Worm (Caenorhabditis elegans) whole organism, L4 larva: ENCODE results near the gene fbxa-139.
A peak's percentile ranks its signal among the peaks of the same experiment; 100 is the strongest.

ENCODE experiments used
- F10B5.3 ChIP-seq: sonication (generic microtip); optimal IDR thresholded peaks from 2 replicates; lab custom pipeline; 2016; ENCODE audit warnings: mild to moderate bottlenecking, missing genetic modification characterization, missing compliant biosample characterization
- F26F4.8 ChIP-seq: fragments of 200-800 bp; sonication (Bioruptor generic); conservative IDR thresholded peaks from 2 replicates; pipeline ENCODE4 v1.3.6; 2022; ENCODE audit warnings: missing genetic modification characterization, missing compliant biosample characterization
- F37D6.2 ChIP-seq: sonication (generic microtip); optimal IDR thresholded peaks from 2 replicates; lab custom pipeline; 2016; ENCODE audit warnings: mild to moderate bottlenecking, missing genetic modification characterization, missing compliant biosample characterization
- F44E2.7 ChIP-seq: fragments of 200-800 bp; sonication (Bioruptor generic); IDR thresholded peaks from 2 replicates; pipeline ENCODE4 v2.1.2; 2022; ENCODE audit warnings: missing genetic modification characterization, missing compliant biosample characterization
- F49E8.2 ChIP-seq: sonication (generic microtip); optimal IDR thresholded peaks from 2 replicates; lab custom pipeline; 2016; ENCODE audit warnings: missing compliant biosample characterization, mild to moderate bottlenecking, missing genetic modification characterization, borderline replicate concordance
- T20F7.1 ChIP-seq: fragments of 200-800 bp; sonication (Bioruptor generic); optimal IDR thresholded peaks from 2 replicates; lab custom pipeline; 2018; ENCODE audit warnings: mild to moderate bottlenecking, missing genetic modification characterization, missing compliant biosample characterization
- T26A8.4 ChIP-seq: fragments of 200-800 bp; sonication (Bioruptor generic); IDR thresholded peaks from 2 replicates; pipeline ENCODE4 v1.3.6; 2022; ENCODE audit warnings: missing genetic modification characterization, missing compliant biosample characterization
- Y105C5A.15 ChIP-seq: fragments of 200-800 bp; sonication (Bioruptor generic); IDR thresholded peaks from 2 replicates; pipeline ENCODE4 v1.3.6; 2022; ENCODE audit warnings: missing genetic modification characterization, missing compliant biosample characterization
- Y75B8A.6 ChIP-seq: fragments of 200-800 bp; sonication (Bioruptor generic); IDR thresholded peaks from 2 replicates; pipeline ENCODE4 v1.3.6; 2022; ENCODE audit warnings: missing genetic modification reagents, missing genetic modification characterization, missing compliant biosample characterization
- ZK337.2 ChIP-seq: fragments of 200-800 bp; sonication (Bioruptor generic); IDR thresholded peaks from 2 replicates; pipeline ENCODE4 v1.3.6; 2022; ENCODE audit warnings: missing genetic modification reagents, missing genetic modification characterization, missing compliant biosample characterization
- aha-1 ChIP-seq: fragments of 150-350 bp; peaks from one replicate; lab custom pipeline; 2014; ENCODE audit warnings: missing biosample characterization, missing genetic modification characterization
- aly-2 ChIP-seq: sonication (generic microtip); optimal IDR thresholded peaks from 2 replicates; lab custom pipeline; 2018; ENCODE audit warnings: missing biosample characterization, missing genetic modification characterization
- ceh-44 ChIP-seq: fragments of 200-800 bp; sonication (Bioruptor generic); IDR thresholded peaks from 2 replicates; pipeline ENCODE4 v1.3.6; 2022; ENCODE audit warnings: missing genetic modification reagents, missing genetic modification characterization, missing compliant biosample characterization
- ceh-62 ChIP-seq: sonication (generic microtip); optimal IDR thresholded peaks from 2 replicates; lab custom pipeline; 2017; ENCODE audit warnings: missing biosample characterization, missing genetic modification characterization
- ceh-82 ChIP-seq: sonication (generic microtip); optimal IDR thresholded peaks from 2 replicates; lab custom pipeline; 2017; ENCODE audit warnings: missing biosample characterization, missing genetic modification characterization
- ces-1 ChIP-seq: fragments of 150-350 bp; sonication (generic microtip); optimal IDR thresholded peaks from 4 replicates; lab custom pipeline; 2014; ENCODE audit warnings: missing biosample characterization, missing genetic modification reagents, missing genetic modification characterization
- daf-12 ChIP-seq: fragments of 150-350 bp; optimal IDR thresholded peaks from 2 replicates; lab custom pipeline; 2014; ENCODE audit warnings: missing biosample characterization, missing genetic modification reagents, missing genetic modification characterization
- daf-19 ChIP-seq: fragments of 200-800 bp; sonication (Bioruptor generic); conservative IDR thresholded peaks from 2 replicates; pipeline ENCODE4 v1.3.6; 2022; ENCODE audit warnings: missing genetic modification characterization, missing compliant biosample characterization
- daf-8 ChIP-seq: fragments of 200-800 bp; sonication (Bioruptor generic); IDR thresholded peaks from 2 replicates; pipeline ENCODE4 v1.3.6; 2022; ENCODE audit warnings: missing genetic modification characterization, missing compliant biosample characterization
- dmd-6 ChIP-seq: fragments of 200-800 bp; sonication (Bioruptor generic); IDR thresholded peaks from 2 replicates; pipeline ENCODE4 v1.3.6; 2022; ENCODE audit warnings: missing genetic modification reagents, missing genetic modification characterization, missing compliant biosample characterization
- duxl-1 ChIP-seq: sonication (generic microtip); optimal IDR thresholded peaks from 2 replicates; lab custom pipeline; 2016; ENCODE audit warnings: mild to moderate bottlenecking, missing genetic modification characterization, moderate library complexity, missing compliant biosample characterization; ENCODE audit not compliant: poor library complexity
- egl-43 ChIP-seq: fragments of 200-800 bp; sonication (Bioruptor generic); IDR thresholded peaks from 2 replicates; pipeline ENCODE4 v1.3.6; 2022; ENCODE audit warnings: missing genetic modification reagents, missing genetic modification characterization, missing compliant biosample characterization
- fkh-10 ChIP-seq: fragments of 150-350 bp; optimal IDR thresholded peaks from 2 replicates; lab custom pipeline; 2014; ENCODE audit warnings: missing biosample characterization, missing genetic modification reagents, missing genetic modification characterization
- fos-1 ChIP-seq: fragments of 150-350 bp; optimal IDR thresholded peaks from 2 replicates; lab custom pipeline; 2014; ENCODE audit warnings: missing biosample characterization, missing genetic modification characterization
- gei-8 ChIP-seq: fragments of 200-800 bp; sonication (Bioruptor generic); optimal IDR thresholded peaks from 2 replicates; lab custom pipeline; 2018; ENCODE audit warnings: mild to moderate bottlenecking, missing genetic modification characterization, missing compliant biosample characterization
- hlh-11 ChIP-seq: fragments of 200-800 bp; sonication (Bioruptor generic); optimal IDR thresholded peaks from 2 replicates; lab custom pipeline; 2018; ENCODE audit warnings: mild to moderate bottlenecking, missing genetic modification characterization, missing compliant biosample characterization
- hmg-1.1 ChIP-seq: fragments of 200-800 bp; sonication (Bioruptor generic); IDR thresholded peaks from 2 replicates; pipeline ENCODE4 v1.3.6; 2022; ENCODE audit warnings: missing genetic modification reagents, missing genetic modification characterization, missing compliant biosample characterization
- jun-1 ChIP-seq: fragments of 150-350 bp; optimal IDR thresholded peaks from 2 replicates; lab custom pipeline; 2014; ENCODE audit warnings: missing biosample characterization, missing genetic modification reagents, missing genetic modification characterization
- lim-7 ChIP-seq: fragments of 200-800 bp; sonication (Bioruptor generic); IDR thresholded peaks from 2 replicates; pipeline ENCODE4 v1.3.6; 2022; ENCODE audit warnings: missing genetic modification characterization, missing compliant biosample characterization
- lin-13 ChIP-seq: fragments of 150-350 bp; optimal IDR thresholded peaks from 2 replicates; lab custom pipeline; 2014; ENCODE audit warnings: missing biosample characterization, missing genetic modification reagents, missing genetic modification characterization
- lin-15B ChIP-seq: fragments of 150-350 bp; sonication (generic microtip); optimal IDR thresholded peaks from 3 replicates; lab custom pipeline; 2014; ENCODE audit warnings: missing biosample characterization, missing genetic modification characterization
- lin-38 ChIP-seq: fragments of 200-800 bp; sonication (Bioruptor generic); IDR thresholded peaks from 2 replicates; pipeline ENCODE4 v1.3.6; 2022; ENCODE audit warnings: missing genetic modification reagents, missing genetic modification characterization, missing compliant biosample characterization
- lin-39 ChIP-seq: fragments of 150-350 bp; optimal IDR thresholded peaks from 2 replicates; lab custom pipeline; 2014; ENCODE audit warnings: missing biosample characterization, missing genetic modification reagents, missing genetic modification characterization
- lsy-2 ChIP-seq, 2 experiments: fragments of 150-350 bp in 1 of 2; sonication (generic microtip) in 1 of 2; optimal IDR thresholded peaks; 2 replicates each; lab custom pipeline; 2014 to 2017; ENCODE audit warnings: missing biosample characterization in 2 of 2, missing genetic modification characterization in 2 of 2
- mdt-29 ChIP-seq: fragments of 200-800 bp; sonication (Bioruptor generic); IDR thresholded peaks from 2 replicates; pipeline ENCODE4 v1.3.6; 2022; ENCODE audit warnings: missing genetic modification reagents, missing genetic modification characterization, missing compliant biosample characterization
- mep-1 ChIP-seq: fragments of 150-350 bp; sonication (generic microtip); optimal IDR thresholded peaks from 3 replicates; lab custom pipeline; 2014; ENCODE audit warnings: missing biosample characterization, missing genetic modification characterization
- mxl-3 ChIP-seq: fragments of 200-800 bp; sonication (Bioruptor generic); optimal IDR thresholded peaks from 2 replicates; lab custom pipeline; 2018; ENCODE audit warnings: mild to moderate bottlenecking, missing genetic modification characterization, missing compliant biosample characterization
- nhr-10 ChIP-seq: fragments of 150-350 bp; optimal IDR thresholded peaks from 2 replicates; lab custom pipeline; 2014; ENCODE audit warnings: missing biosample characterization, missing genetic modification characterization
- nhr-11 ChIP-seq: fragments of 150-350 bp; optimal IDR thresholded peaks from 2 replicates; lab custom pipeline; 2014; ENCODE audit warnings: missing biosample characterization, missing genetic modification characterization
- nhr-28 ChIP-seq: fragments of 150-350 bp; optimal IDR thresholded peaks from 2 replicates; lab custom pipeline; 2014; ENCODE audit warnings: missing biosample characterization, missing genetic modification characterization
- nhr-42 ChIP-seq: fragments of 200-800 bp; sonication (Bioruptor generic); IDR thresholded peaks from 2 replicates; pipeline ENCODE4 v1.3.6; 2022; ENCODE audit warnings: missing genetic modification characterization, missing compliant biosample characterization
- nhr-48 ChIP-seq: sonication (generic microtip); optimal IDR thresholded peaks from 2 replicates; lab custom pipeline; 2016; ENCODE audit warnings: mild to moderate bottlenecking, missing genetic modification characterization, missing compliant biosample characterization
- nhr-76 ChIP-seq: fragments of 150-350 bp; optimal IDR thresholded peaks from 2 replicates; lab custom pipeline; 2014; ENCODE audit warnings: missing biosample characterization, missing genetic modification characterization
- skn-1 ChIP-seq: fragments of 150-350 bp; optimal IDR thresholded peaks from 2 replicates; lab custom pipeline; 2014; ENCODE audit warnings: missing biosample characterization, missing genetic modification characterization
- snpc-4 ChIP-seq: fragments of 150-350 bp; optimal IDR thresholded peaks from 2 replicates; lab custom pipeline; 2014; ENCODE audit warnings: missing biosample characterization, missing genetic modification characterization
- spr-1 ChIP-seq: sonication (generic microtip); optimal IDR thresholded peaks from 2 replicates; lab custom pipeline; 2016; ENCODE audit warnings: mild to moderate bottlenecking, missing genetic modification characterization, missing compliant biosample characterization
- unc-39 ChIP-seq: sonication (generic microtip); optimal IDR thresholded peaks from 2 replicates; lab custom pipeline; 2017; ENCODE audit warnings: missing biosample characterization, missing genetic modification characterization
- unc-62 ChIP-seq, 3 experiments: fragments of 150-350 bp in 1 of 3; sonication (generic microtip); optimal IDR thresholded peaks in 2 of 3; peaks in 1 of 3; 1 replicate in 1 of 3; 2 replicates in 2 of 3; lab custom pipeline; 2014 to 2017; ENCODE audit warnings: missing biosample characterization in 3 of 3, missing genetic modification characterization in 3 of 3, missing genetic modification reagents in 3 of 3, missing genotype in 1 of 3
- vab-7 ChIP-seq: fragments of 200-800 bp; sonication (Bioruptor generic); IDR thresholded peaks from 2 replicates; pipeline ENCODE4 v1.3.6; 2022; ENCODE audit warnings: missing genetic modification reagents, missing genetic modification characterization, missing compliant biosample characterization
- zag-1 ChIP-seq: fragments of 150-350 bp; optimal IDR thresholded peaks from 2 replicates; lab custom pipeline; 2014; ENCODE audit warnings: missing biosample characterization, missing genetic modification characterization
- zfp-3 ChIP-seq: fragments of 200-800 bp; sonication (Bioruptor generic); conservative IDR thresholded peaks from 2 replicates; pipeline ENCODE4 v1.3.6; 2022; ENCODE audit warnings: missing genetic modification reagents, missing genetic modification characterization, missing compliant biosample characterization
- zip-2 ChIP-seq: fragments of 150-350 bp; optimal IDR thresholded peaks from 2 replicates; lab custom pipeline; 2014; ENCODE audit warnings: missing biosample characterization, missing genetic modification characterization

fbxa-139 gene

ce11 chrV:15551642-15552041 is 42.8 kb downstream of the fbxa-139 start:
- TF ChIP-seq dmd-6 (peak; percentile 40; the same call in 1 of the 2 replicates), lim-7 (GFP tag; lab: Robert Waterston, UW) (peak; percentile 89), zip-2 (tag; lab: Kevin White, UChicago) (no peak), duxl-1 (tag; lab: Kevin White, UChicago) (peak; percentile 63), F49E8.2 (peak; percentile 2), T26A8.4 (peak; percentile 60; the same call in 1 of the 2 replicates), nhr-28 (peak; percentile 9), nhr-48 (tag; lab: Kevin White, UChicago) (peak; percentile 25), lin-39 (no peak), egl-43 (GFP tag; lab: Robert Waterston, UW) (peak; percentile 95), mdt-29 (GFP tag; lab: Robert Waterston, UW) (peak; percentile 76), fos-1 (tag; lab: Kevin White, UChicago) (no peak), aha-1 (peak; percentile 98), spr-1 (tag; lab: Kevin White, UChicago) (peak; percentile 46), Y75B8A.6 (GFP tag; lab: Robert Waterston, UW) (0 out of 2 replicates have a peak, but pooled peaks have one; percentile 60), hlh-11 (tag; lab: Kevin White, UChicago) (peak; percentile 43), nhr-42 (GFP tag; lab: Robert Waterston, UW) (peak; percentile 56; the same call in 1 of the 2 replicates), F37D6.2 (tag; lab: Kevin White, UChicago) (no peak), Y105C5A.15 (GFP tag; lab: Robert Waterston, UW) (peak; percentile 63; the same call in 1 of the 2 replicates), unc-39 (tag; lab: Kevin White, UChicago) (no peak), unc-62 (GFP tag; optimal IDR thresholded peaks at IDR 0.05 in 1 of 2; lab: Kevin White, UChicago) (no peak), unc-62 (tag; optimal IDR thresholded peaks at IDR 0.05; lab: Kevin White, UChicago) (no peak), lin-38 (GFP tag; lab: Robert Waterston, UW) (peak; percentile 71), snpc-4 (no peak), skn-1 (tag; lab: Kevin White, UChicago) (no peak), lsy-2 (tag; optimal IDR thresholded peaks at IDR 0.05; lab: Kevin White, UChicago) (peak in 1 of 2 experiments; percentile 27), nhr-11 (tag; lab: Kevin White, UChicago) (no peak), F26F4.8 (GFP tag; lab: Robert Waterston, UW) (peak; percentile 87), vab-7 (GFP tag; lab: Robert Waterston, UW) (peak; percentile 69; the same call in 1 of the 2 replicates), nhr-76 (tag; lab: Kevin White, UChicago) (no peak), ces-1 (GFP tag; lab: Kevin White, UChicago) (no peak), ceh-62 (tag; lab: Kevin White, UChicago) (no peak), zfp-3 (GFP tag; lab: Robert Waterston, UW) (no peak), lin-15B (tag; lab: Kevin White, UChicago) (no peak), mep-1 (peak; percentile 67), lin-13 (GFP tag; lab: Kevin White, UChicago) (peak; percentile 47), zag-1 (tag; lab: Kevin White, UChicago) (no peak), aly-2 (no peak), gei-8 (no peak), daf-8 (GFP tag; lab: Robert Waterston, UW) (0 out of 2 replicates have a peak, but pooled peaks have one; percentile 40), fkh-10 (GFP tag; lab: Kevin White, UChicago) (no peak), F44E2.7 (GFP tag; lab: Robert Waterston, UW) (0 out of 2 replicates have a peak, but pooled peaks have one; percentile 54), T20F7.1 (GFP tag; lab: Kevin White, UChicago) (no peak), nhr-10 (tag; lab: Kevin White, UChicago) (no peak), mxl-3 (GFP tag; lab: Kevin White, UChicago) (peak; percentile 50), ceh-44 (0 out of 2 replicates have a peak, but pooled peaks have one; percentile 29), jun-1 (tag; lab: Kevin White, UChicago) (no peak), ZK337.2 (GFP tag; lab: Robert Waterston, UW) (no peak), hmg-1.1 (GFP tag; lab: Robert Waterston, UW) (peak; percentile 79), daf-12 (tag; lab: Kevin White, UChicago) (no peak), daf-19 (GFP tag; lab: Robert Waterston, UW) (no peak), F10B5.3 (no peak), ceh-82 (no peak)
